Worm (Caenorhabditis elegans) whole organism, L4 larva: ENCODE measurements around the gene F22E5.13.

Experiments
- madf-9 ChIP-seq: fragments of 200-800 bp; sonication (Bioruptor generic); conservative IDR thresholded peaks from 2 replicates; pipeline ENCODE4 v1.3.6; 2022; ENCODE audit warnings: missing genetic modification reagents, missing genetic modification characterization, missing compliant biosample characterization
- skn-1 ChIP-seq: fragments of 150-350 bp; optimal IDR thresholded peaks from 2 replicates; lab custom pipeline; 2014; ENCODE audit warnings: missing biosample characterization, missing genetic modification characterization
- zip-2 ChIP-seq: fragments of 150-350 bp; optimal IDR thresholded peaks from 2 replicates; lab custom pipeline; 2014; ENCODE audit warnings: missing biosample characterization, missing genetic modification characterization

- no peak for TF ChIP-seq skn-1
- no peak for TF ChIP-seq madf-9 (GFP tag; lab: Robert Waterston, UW)
- no peak for TF ChIP-seq zip-2 (tag; lab: Kevin White, UChicago)
Observed at ce11 chrII:2629270-2629669, 20.2 kb downstream of the F22E5.13 start, which contains the start of gene sri-37.
